Worm (Caenorhabditis elegans) whole organism, midembryonic: ENCODE measurements around the gene nhr-20.

Source experiments
- klf-2 ChIP-seq: fragments of 200-800 bp; sonication (Bioruptor generic); conservative IDR thresholded peaks from 2 replicates; pipeline ENCODE4 v1.3.6; 2022; ENCODE audit warnings: missing genetic modification reagents, missing genetic modification characterization, missing compliant biosample characterization
- med-1 ChIP-seq: sonication (generic microtip); optimal IDR thresholded peaks from 2 replicates; lab custom pipeline; 2017; ENCODE audit warnings: missing genetic modification characterization, mild to moderate bottlenecking, missing compliant biosample characterization, antibody characterized with exemption, missing genetic modification reagents; ENCODE audit not compliant: insufficient read depth
- ref-1 ChIP-seq: fragments of 200-800 bp; sonication (Bioruptor generic); conservative IDR thresholded peaks from 2 replicates; pipeline ENCODE4 v1.3.6; 2022; ENCODE audit warnings: missing genetic modification reagents, missing genetic modification characterization, missing compliant biosample characterization

DNA sequence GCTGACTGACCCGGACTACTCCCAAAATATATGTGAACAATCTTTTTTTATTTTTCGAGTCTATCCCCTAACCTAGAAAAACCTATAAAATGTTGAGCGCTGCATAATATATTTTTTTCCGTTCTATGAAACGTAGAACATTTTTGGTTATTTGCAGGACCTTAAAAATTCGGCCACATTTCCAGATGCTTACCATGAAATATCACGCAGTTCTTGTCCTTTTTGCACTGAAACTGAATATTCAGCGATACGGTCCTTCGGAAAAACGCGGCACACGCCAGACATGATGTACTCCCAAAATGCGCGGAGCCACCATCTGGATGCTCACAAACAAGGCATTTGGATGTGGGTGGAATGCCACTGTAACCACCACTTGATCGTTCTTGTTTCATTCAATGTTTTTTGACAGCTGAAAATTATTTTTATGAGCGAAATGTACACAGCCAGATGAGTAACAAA lies at the start of gene nhr-20:
- TF ChIP-seq med-1 (GFP tag; lab: Kevin White, UChicago): no peak
- no peak for TF ChIP-seq klf-2 (GFP tag; lab: Robert Waterston, UW)
- TF ChIP-seq ref-1 (GFP tag; lab: Robert Waterston, UW): no peak
